Worm (Caenorhabditis elegans) whole organism, early embryonic: ENCODE results near the gene cku-80.
A peak's percentile ranks its signal among the peaks of the same experiment; 100 is the strongest.

ENCODE experiments used
- B0310.2 ChIP-seq: sonication (generic microtip); optimal IDR thresholded peaks from 2 replicates; lab custom pipeline; 2016; ENCODE audit warnings: mild to moderate bottlenecking, missing genetic modification characterization, missing compliant biosample characterization
- F13C5.2 ChIP-seq: sonication (generic microtip); optimal IDR thresholded peaks from 2 replicates; lab custom pipeline; 2017; ENCODE audit warnings: mild to moderate bottlenecking, missing genetic modification characterization, inconsistent platforms, missing compliant biosample characterization
- aly-1 ChIP-seq: sonication (generic microtip); optimal IDR thresholded peaks from 2 replicates; lab custom pipeline; 2016; ENCODE audit warnings: missing genetic modification characterization, missing compliant biosample characterization
- ama-1 ChIP-seq: fragments of 150-350 bp; optimal IDR thresholded peaks from 2 replicates; lab custom pipeline; 2014
- ceh-13 ChIP-seq: fragments of 200-800 bp; sonication (Bioruptor generic); optimal IDR thresholded peaks from 2 replicates; lab custom pipeline; 2018; ENCODE audit warnings: mild to moderate bottlenecking, missing genetic modification characterization, missing compliant biosample characterization
- ceh-36 ChIP-seq: sonication (generic microtip); optimal IDR thresholded peaks from 2 replicates; lab custom pipeline; 2016; ENCODE audit warnings: missing genetic modification characterization, inconsistent platforms, missing compliant biosample characterization
- ets-7 ChIP-seq: sonication (generic microtip); optimal IDR thresholded peaks from 2 replicates; lab custom pipeline; 2016; ENCODE audit warnings: missing genotype, missing genetic modification characterization, missing compliant biosample characterization
- flt-1 ChIP-seq: fragments of 200-800 bp; sonication (Bioruptor generic); IDR thresholded peaks from 2 replicates; pipeline ENCODE4 v1.3.6; 2022; ENCODE audit warnings: missing genetic modification characterization, missing compliant biosample characterization
- hmbx-1 ChIP-seq: sonication (generic microtip); optimal IDR thresholded peaks from 2 replicates; lab custom pipeline; 2016; ENCODE audit warnings: mild to moderate bottlenecking, missing genetic modification characterization, missing compliant biosample characterization
- hmg-4 ChIP-seq: fragments of 200-800 bp; sonication (Bioruptor generic); optimal IDR thresholded peaks from 2 replicates; lab custom pipeline; 2018; ENCODE audit warnings: mild to moderate bottlenecking, missing genetic modification characterization, missing compliant biosample characterization
- hnd-1 ChIP-seq: sonication (generic microtip); optimal IDR thresholded peaks from 2 replicates; lab custom pipeline; 2016; ENCODE audit warnings: missing genetic modification characterization, missing compliant biosample characterization
- pes-1 ChIP-seq: fragments of 200-800 bp; sonication (Bioruptor generic); IDR thresholded peaks from 2 replicates; pipeline ENCODE4 v1.3.6; 2022; ENCODE audit warnings: missing genetic modification reagents, missing genetic modification characterization, missing compliant biosample characterization
- scrt-1 ChIP-seq: fragments of 200-800 bp; sonication (Bioruptor generic); IDR thresholded peaks from 2 replicates; pipeline ENCODE4 v1.3.6; 2022; ENCODE audit warnings: missing genetic modification characterization, missing compliant biosample characterization
- sea-1 ChIP-seq: fragments of 200-800 bp; sonication (Bioruptor generic); conservative IDR thresholded peaks from 2 replicates; pipeline ENCODE4 v1.3.6; 2022; ENCODE audit warnings: missing genetic modification characterization, missing compliant biosample characterization
- tbx-11 ChIP-seq: fragments of 200-800 bp; sonication (Bioruptor generic); IDR thresholded peaks from 2 replicates; pipeline ENCODE4 v1.3.6; 2022; ENCODE audit warnings: missing genetic modification characterization, missing compliant biosample characterization
- tbx-37 ChIP-seq: fragments of 200-800 bp; sonication (Bioruptor generic); conservative IDR thresholded peaks from 2 replicates; pipeline ENCODE4 v1.3.6; 2022; ENCODE audit warnings: missing genetic modification reagents, missing genetic modification characterization, missing compliant biosample characterization
- tra-4 ChIP-seq: sonication (generic microtip); optimal IDR thresholded peaks from 2 replicates; lab custom pipeline; 2017; ENCODE audit warnings: missing genetic modification characterization, missing compliant biosample characterization

cku-80 gene

ce11 chrIII:4413099-4413498 is 6.5 kb upstream of the cku-80 start, which contains the start of gene mpc-1:
mpc-1 (plus strand) TSS chrIII:4413457.
- TF ChIP-seq sea-1 (GFP tag; lab: Robert Waterston, UW) (no peak), ets-7 (tag; lab: Kevin White, UChicago) (no peak), ceh-36 (tag; lab: Kevin White, UChicago) (no peak), flt-1 (GFP tag; lab: Robert Waterston, UW) (no peak), B0310.2 (tag; lab: Kevin White, UChicago) (no peak), tbx-11 (GFP tag; lab: Robert Waterston, UW) (no peak), ama-1 (lab: Kevin White, UChicago) (no peak), ceh-13 (GFP tag; lab: Kevin White, UChicago) (no peak), pes-1 (GFP tag; lab: Robert Waterston, UW) (no peak), hmbx-1 (tag; lab: Kevin White, UChicago) (no peak), scrt-1 (no peak), F13C5.2 (tag; lab: Kevin White, UChicago) (no peak), tra-4 (no peak), hnd-1 (tag; lab: Kevin White, UChicago) (no peak), aly-1 (tag; lab: Kevin White, UChicago) (no peak), tbx-37 (no peak), hmg-4 (GFP tag; lab: Kevin White, UChicago) (no peak)

- peak; percentile 77 for TF ChIP-seq sea-1 (GFP tag; lab: Robert Waterston, UW)
- TF ChIP-seq tbx-11 (GFP tag; lab: Robert Waterston, UW): peak; percentile 70; the same call in 1 of the 2 replicates
- peak; percentile 69 for TF ChIP-seq ceh-36 (tag; lab: Kevin White, UChicago)
- peak; percentile 77 for TF ChIP-seq scrt-1
- TF ChIP-seq hmg-4 (GFP tag; lab: Kevin White, UChicago): peak; percentile 49
- peak; percentile 71 for TF ChIP-seq flt-1 (GFP tag; lab: Robert Waterston, UW)
- TF ChIP-seq pes-1 (GFP tag; lab: Robert Waterston, UW): peak; percentile 83
- TF ChIP-seq hnd-1 (tag; lab: Kevin White, UChicago): peak; percentile 21
- 0 out of 2 replicates have a peak, but pooled peaks have one; percentile 42 for TF ChIP-seq tbx-37
- TF ChIP-seq aly-1 (tag; lab: Kevin White, UChicago): peak; percentile 60
- TF ChIP-seq ets-7 (tag; lab: Kevin White, UChicago): peak; percentile 9
These were observed 5.6 kb upstream of the cku-80 start for ce11 chrIII:4414041-4414440.

- no peak for TF ChIP-seq ceh-36 (tag; lab: Kevin White, UChicago)
- TF ChIP-seq tbx-11 (GFP tag; lab: Robert Waterston, UW): no peak
- TF ChIP-seq hmg-4 (GFP tag; lab: Kevin White, UChicago): no peak
- no peak for TF ChIP-seq sea-1 (GFP tag; lab: Robert Waterston, UW)
- TF ChIP-seq B0310.2 (tag; lab: Kevin White, UChicago): no peak
- TF ChIP-seq ama-1 (lab: Kevin White, UChicago): no peak
- TF ChIP-seq aly-1 (tag; lab: Kevin White, UChicago): no peak
- no peak for TF ChIP-seq tra-4
- TF ChIP-seq hnd-1 (tag; lab: Kevin White, UChicago): no peak
- no peak for TF ChIP-seq hmbx-1 (tag; lab: Kevin White, UChicago)
These were observed 4.5 kb upstream of the cku-80 start, which contains the start of gene R07E5.11 for ce11 chrIII:4415135-4415534. R07E5.11 (minus strand) TSS chrIII:4415235.

ce11 chrIII:4417956-4418355 is 1.7 kb upstream of the cku-80 start, which contains the start of the genes R07E5.19 and pdcd-2:
R07E5.19 (minus strand) TSS chrIII:4418056.
pdcd-2 (minus strand) TSS chrIII:4418057.
- TF ChIP-seq tbx-37 (no peak), hmbx-1 (tag; lab: Kevin White, UChicago) (no peak), pes-1 (GFP tag; lab: Robert Waterston, UW) (no peak), tra-4 (no peak), ceh-13 (GFP tag; lab: Kevin White, UChicago) (no peak), ets-7 (tag; lab: Kevin White, UChicago) (no peak), sea-1 (GFP tag; lab: Robert Waterston, UW) (no peak), ceh-36 (tag; lab: Kevin White, UChicago) (no peak), hnd-1 (tag; lab: Kevin White, UChicago) (no peak), ama-1 (lab: Kevin White, UChicago) (no peak), flt-1 (GFP tag; lab: Robert Waterston, UW) (no peak), tbx-11 (GFP tag; lab: Robert Waterston, UW) (no peak), aly-1 (tag; lab: Kevin White, UChicago) (no peak), hmg-4 (GFP tag; lab: Kevin White, UChicago) (no peak), scrt-1 (no peak), F13C5.2 (tag; lab: Kevin White, UChicago) (no peak), B0310.2 (tag; lab: Kevin White, UChicago) (no peak)

- TF ChIP-seq ceh-13 (GFP tag; lab: Kevin White, UChicago) (peak; percentile 42), tbx-11 (GFP tag; lab: Robert Waterston, UW) (peak; percentile 89), aly-1 (tag; lab: Kevin White, UChicago) (peak; percentile 80), B0310.2 (tag; lab: Kevin White, UChicago) (peak; percentile 59), tbx-37 (peak; percentile 87), tra-4 (peak; percentile 34), ets-7 (tag; lab: Kevin White, UChicago) (peak; percentile 10), hmg-4 (GFP tag; lab: Kevin White, UChicago) (peak; percentile 85), sea-1 (GFP tag; lab: Robert Waterston, UW) (peak; percentile 90), ceh-36 (tag; lab: Kevin White, UChicago) (peak; percentile 78), hnd-1 (tag; lab: Kevin White, UChicago) (peak; percentile 45), scrt-1 (peak; percentile 92), flt-1 (GFP tag; lab: Robert Waterston, UW) (peak; percentile 81), pes-1 (GFP tag; lab: Robert Waterston, UW) (peak; percentile 93), F13C5.2 (tag; lab: Kevin White, UChicago) (peak; percentile 54), hmbx-1 (tag; lab: Kevin White, UChicago) (peak; percentile 56)
These were observed 7.1 kb downstream of the cku-80 start for ce11 chrIII:4426711-4427218.

- TF ChIP-seq flt-1 (GFP tag; lab: Robert Waterston, UW) (peak; percentile 78), scrt-1 (peak; percentile 79), hnd-1 (tag; lab: Kevin White, UChicago) (peak; percentile 27), tbx-37 (peak; percentile 46; the same call in 1 of the 2 replicates), aly-1 (tag; lab: Kevin White, UChicago) (peak; percentile 48), ets-7 (tag; lab: Kevin White, UChicago) (no peak), pes-1 (GFP tag; lab: Robert Waterston, UW) (no peak; the same call in none of the 2 replicates), ceh-36 (tag; lab: Kevin White, UChicago) (peak; percentile 27), ama-1 (lab: Kevin White, UChicago) (no peak), tra-4 (no peak), ceh-13 (GFP tag; lab: Kevin White, UChicago) (peak; percentile 15), tbx-11 (GFP tag; lab: Robert Waterston, UW) (peak; percentile 75), B0310.2 (tag; lab: Kevin White, UChicago) (no peak), hmg-4 (GFP tag; lab: Kevin White, UChicago) (peak; percentile 28), F13C5.2 (tag; lab: Kevin White, UChicago) (no peak), sea-1 (GFP tag; lab: Robert Waterston, UW) (0 out of 2 replicates have a peak, but pooled peaks have one; percentile 66), hmbx-1 (tag; lab: Kevin White, UChicago) (no peak)
These were observed 9.1 kb downstream of the cku-80 start for ce11 chrIII:4428797-4429196.
